Worm (Caenorhabditis elegans) whole organism, L4 larva: ENCODE measurements around the gene W09D10.5.

Experiments used
- D1046.2 ChIP-seq: fragments of 200-800 bp; sonication (Bioruptor generic); IDR thresholded peaks from 2 replicates; pipeline ENCODE4 v1.3.6; 2022; ENCODE audit warnings: missing genetic modification characterization, missing compliant biosample characterization
- F26F4.8 ChIP-seq: fragments of 200-800 bp; sonication (Bioruptor generic); conservative IDR thresholded peaks from 2 replicates; pipeline ENCODE4 v1.3.6; 2022; ENCODE audit warnings: missing genetic modification characterization, missing compliant biosample characterization
- R02D3.7 ChIP-seq: fragments of 150-350 bp; sonication (generic microtip); optimal IDR thresholded peaks from 3 replicates; lab custom pipeline; 2014; ENCODE audit warnings: missing biosample characterization, missing genetic modification characterization
- Y48G9A.11 ChIP-seq: fragments of 200-800 bp; sonication (Bioruptor generic); IDR thresholded peaks from 2 replicates; pipeline ENCODE4 v1.3.6; 2022; ENCODE audit warnings: missing genetic modification reagents, missing genetic modification characterization, missing compliant biosample characterization
- Y75B8A.6 ChIP-seq: fragments of 200-800 bp; sonication (Bioruptor generic); IDR thresholded peaks from 2 replicates; pipeline ENCODE4 v1.3.6; 2022; ENCODE audit warnings: missing genetic modification reagents, missing genetic modification characterization, missing compliant biosample characterization
- ZK337.2 ChIP-seq: fragments of 200-800 bp; sonication (Bioruptor generic); IDR thresholded peaks from 2 replicates; pipeline ENCODE4 v1.3.6; 2022; ENCODE audit warnings: missing genetic modification reagents, missing genetic modification characterization, missing compliant biosample characterization
- aha-1 ChIP-seq: fragments of 150-350 bp; peaks from one replicate; lab custom pipeline; 2014; ENCODE audit warnings: missing biosample characterization, missing genetic modification characterization
- arid-1 ChIP-seq: fragments of 200-800 bp; sonication (Bioruptor generic); conservative IDR thresholded peaks from 2 replicates; pipeline ENCODE4 v1.3.6; 2022; ENCODE audit warnings: missing genetic modification reagents, missing genetic modification characterization, missing compliant biosample characterization
- ceh-20 ChIP-seq: fragments of 200-800 bp; sonication (Bioruptor generic); IDR thresholded peaks from 2 replicates; pipeline ENCODE4 v1.3.6; 2022; ENCODE audit warnings: missing genetic modification reagents, missing genetic modification characterization, missing compliant biosample characterization
- ceh-44 ChIP-seq: fragments of 200-800 bp; sonication (Bioruptor generic); IDR thresholded peaks from 2 replicates; pipeline ENCODE4 v1.3.6; 2022; ENCODE audit warnings: missing genetic modification reagents, missing genetic modification characterization, missing compliant biosample characterization
- ceh-62 ChIP-seq: sonication (generic microtip); optimal IDR thresholded peaks from 2 replicates; lab custom pipeline; 2017; ENCODE audit warnings: missing biosample characterization, missing genetic modification characterization
- ctbp-1 ChIP-seq: fragments of 200-800 bp; sonication (Bioruptor generic); IDR thresholded peaks from 2 replicates; pipeline ENCODE4 v1.3.6; 2022; ENCODE audit warnings: missing genetic modification reagents, missing genetic modification characterization, missing compliant biosample characterization
- dmd-8 ChIP-seq: fragments of 200-800 bp; sonication (Bioruptor generic); IDR thresholded peaks from 2 replicates; pipeline ENCODE4 v1.3.6; 2022; ENCODE audit warnings: missing genetic modification characterization, missing compliant biosample characterization
- dve-1 ChIP-seq: sonication (generic microtip); optimal IDR thresholded peaks from 2 replicates; lab custom pipeline; 2017; ENCODE audit warnings: antibody characterized with exemption, mild to moderate bottlenecking, missing genetic modification characterization, missing compliant biosample characterization; ENCODE audit not compliant: insufficient read depth
- egl-43 ChIP-seq: fragments of 200-800 bp; sonication (Bioruptor generic); IDR thresholded peaks from 2 replicates; pipeline ENCODE4 v1.3.6; 2022; ENCODE audit warnings: missing genetic modification reagents, missing genetic modification characterization, missing compliant biosample characterization
- hlh-11 ChIP-seq: fragments of 200-800 bp; sonication (Bioruptor generic); optimal IDR thresholded peaks from 2 replicates; lab custom pipeline; 2018; ENCODE audit warnings: mild to moderate bottlenecking, missing genetic modification characterization, missing compliant biosample characterization
- hlh-30 ChIP-seq: sonication (generic microtip); optimal IDR thresholded peaks from 2 replicates; lab custom pipeline; 2017; ENCODE audit warnings: antibody characterized with exemption, mild to moderate bottlenecking, missing genetic modification characterization, missing compliant biosample characterization; ENCODE audit not compliant: insufficient read depth
- hmg-1.1 ChIP-seq: fragments of 200-800 bp; sonication (Bioruptor generic); IDR thresholded peaks from 2 replicates; pipeline ENCODE4 v1.3.6; 2022; ENCODE audit warnings: missing genetic modification reagents, missing genetic modification characterization, missing compliant biosample characterization
- lim-7 ChIP-seq: fragments of 200-800 bp; sonication (Bioruptor generic); IDR thresholded peaks from 2 replicates; pipeline ENCODE4 v1.3.6; 2022; ENCODE audit warnings: missing genetic modification characterization, missing compliant biosample characterization
- lin-13 ChIP-seq: fragments of 150-350 bp; optimal IDR thresholded peaks from 2 replicates; lab custom pipeline; 2014; ENCODE audit warnings: missing biosample characterization, missing genetic modification reagents, missing genetic modification characterization
- lin-15B ChIP-seq: fragments of 150-350 bp; sonication (generic microtip); optimal IDR thresholded peaks from 3 replicates; lab custom pipeline; 2014; ENCODE audit warnings: missing biosample characterization, missing genetic modification characterization
- lin-38 ChIP-seq: fragments of 200-800 bp; sonication (Bioruptor generic); IDR thresholded peaks from 2 replicates; pipeline ENCODE4 v1.3.6; 2022; ENCODE audit warnings: missing genetic modification reagents, missing genetic modification characterization, missing compliant biosample characterization
- lsy-2 ChIP-seq, 2 experiments: fragments of 150-350 bp in 1 of 2; sonication (generic microtip) in 1 of 2; optimal IDR thresholded peaks; 2 replicates each; lab custom pipeline; 2014 to 2017; ENCODE audit warnings: missing biosample characterization in 2 of 2, missing genetic modification characterization in 2 of 2
- madf-5 ChIP-seq, 2 experiments: fragments of 200-800 bp; sonication (Bioruptor generic); IDR thresholded peaks; 2 replicates each; pipeline ENCODE4 v1.3.6; 2022; ENCODE audit warnings: missing compliant biosample characterization in 2 of 2, missing genetic modification characterization in 2 of 2
- madf-9 ChIP-seq: fragments of 200-800 bp; sonication (Bioruptor generic); conservative IDR thresholded peaks from 2 replicates; pipeline ENCODE4 v1.3.6; 2022; ENCODE audit warnings: missing genetic modification reagents, missing genetic modification characterization, missing compliant biosample characterization
- mdt-29 ChIP-seq: fragments of 200-800 bp; sonication (Bioruptor generic); IDR thresholded peaks from 2 replicates; pipeline ENCODE4 v1.3.6; 2022; ENCODE audit warnings: missing genetic modification reagents, missing genetic modification characterization, missing compliant biosample characterization
- mes-2 ChIP-seq: sonication (generic microtip); optimal IDR thresholded peaks from 2 replicates; lab custom pipeline; 2016; ENCODE audit warnings: missing genotype, mild to moderate bottlenecking, missing genetic modification characterization, missing compliant biosample characterization; ENCODE audit not compliant: poor library complexity, severe bottlenecking
- nhr-111 ChIP-seq: fragments of 200-800 bp; sonication (Bioruptor generic); optimal IDR thresholded peaks from 2 replicates; lab custom pipeline; 2018; ENCODE audit warnings: mild to moderate bottlenecking, missing genetic modification characterization, missing compliant biosample characterization
- nhr-25 ChIP-seq: sonication (generic microtip); optimal IDR thresholded peaks from 2 replicates; lab custom pipeline; 2017; ENCODE audit warnings: missing genetic modification characterization, mild to moderate bottlenecking, missing compliant biosample characterization, antibody characterized with exemption, moderate library complexity, borderline replicate concordance; ENCODE audit not compliant: insufficient read depth
- nhr-28 ChIP-seq: fragments of 150-350 bp; optimal IDR thresholded peaks from 2 replicates; lab custom pipeline; 2014; ENCODE audit warnings: missing biosample characterization, missing genetic modification characterization
- nhr-77 ChIP-seq: fragments of 150-350 bp; optimal IDR thresholded peaks from 2 replicates; lab custom pipeline; 2014; ENCODE audit warnings: missing biosample characterization, missing genetic modification characterization
- pha-4 ChIP-seq, 2 experiments: fragments of 150-350 bp in 1 of 2; fragments of 200-800 bp in 1 of 2; sonication (Bioruptor generic) in 1 of 2; IDR thresholded peaks in 1 of 2; optimal IDR thresholded peaks in 1 of 2; 2 replicates each; pipeline versions ENCODE4 v1.3.6 to Lab custom; 2014 to 2022; ENCODE audit warnings: missing genetic modification characterization in 2 of 2, missing genetic modification reagents in 2 of 2, missing biosample characterization in 1 of 2, missing compliant biosample characterization in 1 of 2
- php-3 ChIP-seq: fragments of 200-800 bp; sonication (Bioruptor generic); IDR thresholded peaks from 2 replicates; pipeline ENCODE4 v1.3.6; 2022; ENCODE audit warnings: missing genetic modification reagents, missing genetic modification characterization, missing compliant biosample characterization
- set-16 ChIP-seq: fragments of 200-800 bp; sonication (Bioruptor generic); IDR thresholded peaks from 2 replicates; pipeline ENCODE4 v1.3.6; 2022; ENCODE audit warnings: missing genetic modification reagents, missing genetic modification characterization, missing compliant biosample characterization
- snpc-1.2 ChIP-seq: fragments of 200-800 bp; sonication (Bioruptor generic); IDR thresholded peaks from 2 replicates; pipeline ENCODE4 v1.3.6; 2022; ENCODE audit warnings: missing genetic modification reagents, missing genetic modification characterization, missing compliant biosample characterization
- snpc-4 ChIP-seq: fragments of 150-350 bp; optimal IDR thresholded peaks from 2 replicates; lab custom pipeline; 2014; ENCODE audit warnings: missing biosample characterization, missing genetic modification characterization
- tra-1 ChIP-seq: fragments of 200-800 bp; sonication (Bioruptor generic); IDR thresholded peaks from 2 replicates; pipeline ENCODE4 v1.3.6; 2022; ENCODE audit warnings: missing genetic modification reagents, missing genetic modification characterization, missing compliant biosample characterization
- unc-62 ChIP-seq, 3 experiments: fragments of 150-350 bp in 1 of 3; sonication (generic microtip); optimal IDR thresholded peaks in 2 of 3; peaks in 1 of 3; 1 replicate in 1 of 3; 2 replicates in 2 of 3; lab custom pipeline; 2014 to 2017; ENCODE audit warnings: missing biosample characterization in 3 of 3, missing genetic modification characterization in 3 of 3, missing genetic modification reagents in 3 of 3, missing genotype in 1 of 3
- vab-7 ChIP-seq: fragments of 200-800 bp; sonication (Bioruptor generic); IDR thresholded peaks from 2 replicates; pipeline ENCODE4 v1.3.6; 2022; ENCODE audit warnings: missing genetic modification reagents, missing genetic modification characterization, missing compliant biosample characterization
- zag-1 ChIP-seq: fragments of 150-350 bp; optimal IDR thresholded peaks from 2 replicates; lab custom pipeline; 2014; ENCODE audit warnings: missing biosample characterization, missing genetic modification characterization
- zip-11 ChIP-seq: fragments of 200-800 bp; sonication (Bioruptor generic); IDR thresholded peaks from 2 replicates; pipeline ENCODE4 v1.3.6; 2022; ENCODE audit warnings: missing genetic modification characterization, missing compliant biosample characterization

The W09D10.5 gene

ce11 chrIII:10738081-10738480 lies 26.7 kb upstream of the W09D10.5 start:
- TF ChIP-seq aha-1 (tag; lab: Kevin White, UChicago) (peak; percentile 88), mdt-29 (GFP tag; lab: Robert Waterston, UW) (no peak)
- TF ChIP-seq, all 104 proteins: peak for 1

- TF ChIP-seq ZK337.2 (GFP tag; lab: Robert Waterston, UW) = no peak
- TF ChIP-seq zag-1 (tag; lab: Kevin White, UChicago) = no peak
- peak in 1 of 2 experiments; percentile 8 for TF ChIP-seq lsy-2 (tag; optimal IDR thresholded peaks at IDR 0.05; lab: Kevin White, UChicago)
- TF ChIP-seq lin-38 = peak; percentile 33; the same call in 1 of the 2 replicates
- no peak for TF ChIP-seq dmd-8
- no peak for TF ChIP-seq ceh-20 (GFP tag; lab: Robert Waterston, UW)
- no peak for TF ChIP-seq set-16 (GFP tag; lab: Robert Waterston, UW)
- peak; percentile 27 for TF ChIP-seq dve-1 (tag; lab: Kevin White, UChicago)
- TF ChIP-seq tra-1 (GFP tag; lab: Robert Waterston, UW) = no peak
- TF ChIP-seq madf-5 (GFP tag; IDR thresholded peaks at IDR 0.05; lab: Robert Waterston, UW) = no peak
- TF ChIP-seq snpc-4 = no peak
- peak; percentile 36 for TF ChIP-seq mes-2 (tag; lab: Kevin White, UChicago)
- no peak for TF ChIP-seq pha-4 (GFP tag; IDR thresholded peaks at IDR 0.05; lab: Robert Waterston, UW)
- TF ChIP-seq pha-4 (tag; optimal IDR thresholded peaks at IDR 0.05; lab: Kevin White, UChicago) = no peak
- no peak for TF ChIP-seq nhr-25 (tag; lab: Kevin White, UChicago)
- TF ChIP-seq ctbp-1 = no peak
- TF ChIP-seq Y75B8A.6 (GFP tag; lab: Robert Waterston, UW) = no peak
- TF ChIP-seq arid-1 (GFP tag; lab: Robert Waterston, UW) = no peak
- no peak for TF ChIP-seq nhr-111 (GFP tag; lab: Kevin White, UChicago)
- TF ChIP-seq nhr-77 = no peak
- no peak for TF ChIP-seq aha-1 (tag; lab: Kevin White, UChicago)
- TF ChIP-seq hlh-11 (tag; lab: Kevin White, UChicago) = peak; percentile 19
- peak in 1 of 2 experiments; percentile 38 for TF ChIP-seq unc-62 (GFP tag; optimal IDR thresholded peaks at IDR 0.05 in 1 of 2; lab: Kevin White, UChicago)
- no peak for TF ChIP-seq unc-62 (tag; optimal IDR thresholded peaks at IDR 0.05; lab: Kevin White, UChicago)
- TF ChIP-seq lim-7 = no peak
- TF ChIP-seq D1046.2 (GFP tag; lab: Robert Waterston, UW) = 0 out of 2 replicates have a peak, but pooled peaks have one; percentile 10
These were observed 25.1 kb upstream of the W09D10.5 start for ce11 chrIII:10736322-10736985.

- TF ChIP-seq ceh-62 = no peak
- TF ChIP-seq hlh-30 (tag; lab: Kevin White, UChicago) = no peak
- TF ChIP-seq zip-11 (GFP tag; lab: Robert Waterston, UW) = no peak
- TF ChIP-seq lin-13 (GFP tag; lab: Kevin White, UChicago) = no peak
- TF ChIP-seq nhr-28 (tag; lab: Kevin White, UChicago) = peak; percentile 46
- TF ChIP-seq R02D3.7 (tag; lab: Kevin White, UChicago) = no peak
These were observed 23.3 kb upstream of the W09D10.5 start for ce11 chrIII:10734511-10735233.

- no peak for TF ChIP-seq snpc-4
- TF ChIP-seq set-16 (GFP tag; lab: Robert Waterston, UW) = 0 out of 2 replicates have a peak, but pooled peaks have one; percentile 20
- TF ChIP-seq lin-15B (tag; lab: Kevin White, UChicago) = no peak
- no peak for TF ChIP-seq mes-2 (tag; lab: Kevin White, UChicago)
- TF ChIP-seq php-3 (GFP tag; lab: Robert Waterston, UW) = 0 out of 2 replicates have a peak, but pooled peaks have one; percentile 34
- TF ChIP-seq hmg-1.1 (GFP tag; lab: Robert Waterston, UW) = no peak
- 0 out of 2 replicates have a peak, but pooled peaks have one; percentile 29 for TF ChIP-seq madf-9 (GFP tag; lab: Robert Waterston, UW)
- peak; percentile 48 for TF ChIP-seq lin-38
- peak; percentile 50; the same call in 1 of the 2 replicates for TF ChIP-seq Y48G9A.11
- TF ChIP-seq D1046.2 (GFP tag; lab: Robert Waterston, UW) = peak; percentile 37; the same call in 1 of the 2 replicates
- TF ChIP-seq ceh-44 = 0 out of 2 replicates have a peak, but pooled peaks have one; percentile 18
- TF ChIP-seq vab-7 (GFP tag; lab: Robert Waterston, UW) = peak; percentile 40; the same call in 1 of the 2 replicates
- TF ChIP-seq snpc-1.2 (GFP tag; lab: Robert Waterston, UW) = peak; percentile 64; the same call in 1 of the 2 replicates
- TF ChIP-seq egl-43 (GFP tag; lab: Robert Waterston, UW) = 0 out of 2 replicates have a peak, but pooled peaks have one; percentile 17
- TF ChIP-seq F26F4.8 (GFP tag; lab: Robert Waterston, UW) = 0 out of 2 replicates have a peak, but pooled peaks have one; percentile 17
These were observed 22.0 kb upstream of the W09D10.5 start for ce11 chrIII:10733300-10733699.
